Worm (Caenorhabditis elegans): ENCODE results near the gene ndub-3.
A peak's percentile ranks its signal among the peaks of the same experiment; 100 is the strongest.

Gene ndub-3

DNA sequence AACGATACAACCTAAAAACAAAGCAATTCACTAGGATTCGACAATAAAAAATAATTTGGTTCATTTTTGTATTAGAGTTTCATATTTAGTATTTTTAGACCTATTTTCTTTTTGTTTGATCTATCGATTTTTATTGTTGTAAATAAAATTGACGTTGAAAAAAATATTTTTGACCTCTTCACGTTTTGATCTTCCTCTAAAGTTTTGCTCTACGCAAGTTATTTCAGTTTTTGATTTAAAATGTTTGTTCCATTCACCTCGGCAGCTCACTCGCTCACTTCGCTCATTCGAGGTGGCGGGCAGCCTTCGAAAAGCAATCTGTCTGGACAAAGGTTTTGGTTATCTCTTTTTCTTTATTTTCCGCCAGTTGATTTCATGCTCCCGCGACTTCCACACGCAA is 33.9 kb downstream of the ndub-3 start, which contains the start of gene enol-1:
TSS of gene enol-1 (plus strand) at position 235 of the 400 bp plus-strand sequence.
- TF ChIP-seq ets-7 (tag; optimal IDR thresholded peaks at IDR 0.05) (no peak), F13C5.2 (tag; optimal IDR thresholded peaks at IDR 0.05) (no peak), ceh-13 (GFP tag; optimal IDR thresholded peaks at IDR 0.05) (no peak), tbx-11 (GFP tag; IDR thresholded peaks at IDR 0.05) (no peak), scrt-1 (GFP tag; IDR thresholded peaks at IDR 0.05) (no peak), tbx-37 (GFP tag; conservative IDR thresholded peaks at IDR 0.05) (no peak), ceh-36 (tag; optimal IDR thresholded peaks at IDR 0.05) (no peak), flt-1 (GFP tag; IDR thresholded peaks at IDR 0.05) (no peak), sea-1 (GFP tag; conservative IDR thresholded peaks at IDR 0.05) (no peak)

DNA sequence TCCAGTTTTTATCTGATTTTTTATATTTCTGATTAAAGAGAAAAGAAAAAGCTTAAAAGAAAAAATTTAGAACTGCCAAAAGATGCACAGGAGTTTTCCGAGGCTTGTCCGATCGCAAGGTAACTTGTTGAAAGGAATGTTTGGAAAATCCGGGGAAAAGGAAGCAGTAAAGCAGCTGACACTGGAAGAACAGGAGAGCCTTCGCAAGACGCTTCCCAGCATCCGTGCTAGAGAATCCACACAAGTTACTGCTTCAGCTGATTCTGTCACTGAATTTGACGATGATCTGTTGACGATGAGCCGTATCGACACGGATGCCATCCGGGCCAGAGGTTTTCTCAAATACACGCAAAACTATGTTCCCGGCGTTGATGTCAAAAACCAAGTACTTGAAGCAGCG is 34.9 kb downstream of the ndub-3 start, which contains the start of gene mrpl-50:
TSS of gene mrpl-50 (plus strand) at position 71 of the 400 bp plus-strand sequence.
- TF ChIP-seq tbx-11 (GFP tag; IDR thresholded peaks at IDR 0.05) (no peak), F13C5.2 (tag; optimal IDR thresholded peaks at IDR 0.05) (no peak), tra-4 (tag; optimal IDR thresholded peaks at IDR 0.05) (peak; percentile 22)

DNA sequence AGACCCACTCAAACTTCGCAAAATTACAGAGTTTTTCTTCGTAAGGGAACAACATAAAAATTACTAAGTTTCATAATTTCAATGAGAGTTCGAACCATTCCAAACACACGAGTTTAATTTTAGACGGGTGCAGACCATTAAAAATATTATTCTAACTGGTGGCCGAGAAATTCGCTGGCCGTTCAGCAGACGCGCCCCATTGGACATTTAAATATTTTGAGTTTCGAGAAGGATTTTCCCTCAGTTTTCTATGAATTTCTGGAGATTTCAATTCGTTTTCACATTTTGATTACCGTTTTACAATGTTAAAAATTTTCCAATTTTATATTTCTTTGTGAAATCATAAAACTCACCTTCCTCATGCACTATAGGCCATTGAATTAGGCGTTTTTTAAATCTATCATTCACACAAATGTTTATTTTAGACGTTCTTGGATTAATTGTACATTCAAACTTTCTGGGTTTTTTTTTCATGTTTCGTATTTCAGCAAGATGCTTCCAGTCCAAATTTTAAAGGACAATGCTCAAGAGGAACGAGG is 37.4 kb downstream of the ndub-3 start, which contains the start of gene cct-2:
TSS of gene cct-2 (plus strand) at position 489 of the 539 bp plus-strand sequence.
- TF ChIP-seq ets-7 (tag; optimal IDR thresholded peaks at IDR 0.05): peak; percentile 25
- peak; percentile 52; the same call in 1 of the 2 replicates for TF ChIP-seq flt-1 (GFP tag; IDR thresholded peaks at IDR 0.05)
- no peak for TF ChIP-seq pes-1 (GFP tag; IDR thresholded peaks at IDR 0.05)

ce11 chrII:8926451-8926850 is 38.2 kb downstream of the ndub-3 start, which contains the start of gene B0457.2:
Gene B0457.2, minus strand, starts transcription at chrII:8926551.
- TF ChIP-seq scrt-1 (GFP tag; IDR thresholded peaks at IDR 0.05): no peak
- no peak for TF ChIP-seq hmg-4 (GFP tag; optimal IDR thresholded peaks at IDR 0.05)
- no peak for TF ChIP-seq sea-1 (GFP tag; conservative IDR thresholded peaks at IDR 0.05)
- no peak for TF ChIP-seq hmbx-1 (tag; optimal IDR thresholded peaks at IDR 0.05)
- TF ChIP-seq hnd-1 (tag; optimal IDR thresholded peaks at IDR 0.05): no peak
- TF ChIP-seq tbx-37 (GFP tag; conservative IDR thresholded peaks at IDR 0.05): no peak
- no peak for TF ChIP-seq ama-1 (optimal IDR thresholded peaks at IDR 0.05)
- no peak for TF ChIP-seq ceh-36 (tag; optimal IDR thresholded peaks at IDR 0.05)
- TF ChIP-seq aly-1 (tag; optimal IDR thresholded peaks at IDR 0.05): no peak
- TF ChIP-seq pes-1 (GFP tag; IDR thresholded peaks at IDR 0.05): no peak

- TF ChIP-seq ceh-36 (tag; optimal IDR thresholded peaks at IDR 0.05) (no peak), B0310.2 (tag; optimal IDR thresholded peaks at IDR 0.05) (no peak), ets-7 (tag; optimal IDR thresholded peaks at IDR 0.05) (no peak), scrt-1 (GFP tag; IDR thresholded peaks at IDR 0.05) (no peak), aly-1 (tag; optimal IDR thresholded peaks at IDR 0.05) (no peak), tbx-11 (GFP tag; IDR thresholded peaks at IDR 0.05) (no peak), tbx-37 (GFP tag; conservative IDR thresholded peaks at IDR 0.05) (no peak), pes-1 (GFP tag; IDR thresholded peaks at IDR 0.05) (no peak), hmg-4 (GFP tag; optimal IDR thresholded peaks at IDR 0.05) (no peak), hnd-1 (tag; optimal IDR thresholded peaks at IDR 0.05) (no peak), sea-1 (GFP tag; conservative IDR thresholded peaks at IDR 0.05) (no peak), ceh-13 (GFP tag; optimal IDR thresholded peaks at IDR 0.05) (no peak)
These were observed 41.5 kb downstream of the ndub-3 start for ce11 chrII:8923187-8923586.

ce11 chrII:8922140-8922539 is 42.5 kb downstream of the ndub-3 start, which contains the start of gene B0457.6:
Gene B0457.6, plus strand, starts transcription at chrII:8922423.
- TF ChIP-seq hmbx-1 (tag; optimal IDR thresholded peaks at IDR 0.05) (no peak), hmg-4 (GFP tag; optimal IDR thresholded peaks at IDR 0.05) (no peak), sea-1 (GFP tag; conservative IDR thresholded peaks at IDR 0.05) (no peak), scrt-1 (GFP tag; IDR thresholded peaks at IDR 0.05) (no peak), hnd-1 (tag; optimal IDR thresholded peaks at IDR 0.05) (no peak), ceh-13 (GFP tag; optimal IDR thresholded peaks at IDR 0.05) (no peak), ets-7 (tag; optimal IDR thresholded peaks at IDR 0.05) (no peak), ceh-36 (tag; optimal IDR thresholded peaks at IDR 0.05) (no peak), tra-4 (tag; optimal IDR thresholded peaks at IDR 0.05) (no peak), tbx-37 (GFP tag; conservative IDR thresholded peaks at IDR 0.05) (no peak), ama-1 (optimal IDR thresholded peaks at IDR 0.05) (no peak), F13C5.2 (tag; optimal IDR thresholded peaks at IDR 0.05) (no peak), pes-1 (GFP tag; IDR thresholded peaks at IDR 0.05) (no peak), aly-1 (tag; optimal IDR thresholded peaks at IDR 0.05) (no peak), flt-1 (GFP tag; IDR thresholded peaks at IDR 0.05) (no peak), B0310.2 (tag; optimal IDR thresholded peaks at IDR 0.05) (no peak)

DNA sequence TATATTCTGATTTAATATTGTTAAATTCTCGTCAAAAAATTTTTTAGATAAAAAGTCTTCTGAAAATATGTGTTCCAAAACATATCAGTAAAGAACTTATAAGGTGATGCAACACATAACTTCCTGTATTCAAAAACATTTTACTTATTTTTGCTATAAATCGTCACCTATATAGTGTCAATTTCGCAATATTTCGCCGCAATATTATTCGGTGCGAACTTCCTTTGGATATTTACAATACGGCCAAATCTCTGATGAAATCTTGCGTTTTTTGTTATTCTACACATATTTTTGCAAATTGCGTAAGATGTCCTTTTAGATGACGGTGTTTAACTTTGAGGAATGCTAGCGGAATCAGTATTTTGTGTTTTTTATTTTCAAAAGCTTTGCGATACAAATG is 43.2 kb downstream of the ndub-3 start:
- TF ChIP-seq hmg-4 (GFP tag; optimal IDR thresholded peaks at IDR 0.05): no peak

DNA sequence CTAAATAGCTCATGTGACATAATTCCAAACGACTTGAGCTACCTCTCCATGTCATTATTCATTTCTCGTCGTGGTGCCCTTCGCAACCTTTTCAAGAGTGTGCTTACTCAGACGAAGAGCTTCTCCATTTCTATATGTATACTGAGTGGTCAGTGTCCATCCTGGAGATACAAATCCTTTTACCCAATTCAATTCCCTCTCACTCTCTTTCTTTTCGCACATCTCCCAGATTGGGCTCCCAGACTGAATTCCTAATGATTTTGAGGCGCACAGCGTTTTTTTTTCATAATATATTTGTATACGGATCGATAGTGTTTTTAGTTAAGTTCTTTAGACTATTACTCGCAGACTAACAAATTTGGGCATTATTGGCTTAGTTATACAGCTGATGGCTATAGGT is 43.7 kb downstream of the ndub-3 start:
- TF ChIP-seq hmbx-1 (tag; optimal IDR thresholded peaks at IDR 0.05) (no peak), pes-1 (GFP tag; IDR thresholded peaks at IDR 0.05) (no peak), hmg-4 (GFP tag; optimal IDR thresholded peaks at IDR 0.05) (no peak), tbx-11 (GFP tag; IDR thresholded peaks at IDR 0.05) (no peak), scrt-1 (GFP tag; IDR thresholded peaks at IDR 0.05) (no peak), hnd-1 (tag; optimal IDR thresholded peaks at IDR 0.05) (no peak), tbx-37 (GFP tag; conservative IDR thresholded peaks at IDR 0.05) (no peak), F13C5.2 (tag; optimal IDR thresholded peaks at IDR 0.05) (no peak), ceh-36 (tag; optimal IDR thresholded peaks at IDR 0.05) (no peak), ama-1 (optimal IDR thresholded peaks at IDR 0.05) (no peak), tra-4 (tag; optimal IDR thresholded peaks at IDR 0.05) (no peak), aly-1 (tag; optimal IDR thresholded peaks at IDR 0.05) (no peak), B0310.2 (tag; optimal IDR thresholded peaks at IDR 0.05) (no peak)

Data from whole organism, early embryonic.